Worm (Caenorhabditis elegans): ENCODE results near the gene ZK757.10.
A peak's percentile ranks its signal among the peaks of the same experiment; 100 is the strongest.

Gene ZK757.10

DNA sequence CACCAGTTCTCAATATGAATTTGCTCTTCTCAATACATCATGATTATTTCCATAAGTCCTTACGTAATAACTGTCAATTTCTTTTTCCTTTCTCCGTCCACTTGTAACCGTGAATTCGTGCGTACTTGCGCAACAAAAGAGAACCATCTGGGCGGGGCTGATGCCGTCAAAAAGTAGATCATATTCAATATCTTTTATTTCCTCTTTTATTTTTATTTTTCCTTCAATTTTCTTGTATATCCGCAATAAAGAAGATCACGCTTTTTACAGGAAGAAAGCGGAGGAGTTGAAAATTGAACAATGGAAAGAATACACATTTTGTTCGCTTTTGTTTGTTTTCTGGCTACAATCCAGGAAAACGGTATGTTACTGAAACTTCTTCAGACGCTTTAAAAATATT is 15.8 kb downstream of the ZK757.10 start, which contains the start of gene mam-7:
TSS of gene mam-7 (plus strand) at position 301 of the 400 bp plus-strand sequence.
- TF ChIP-seq gei-8 (GFP tag; optimal IDR thresholded peaks at IDR 0.05) = no peak
- no peak for TF ChIP-seq lsy-2 (tag; optimal IDR thresholded peaks at IDR 0.05)
- no peak for TF ChIP-seq ZK546.5 (tag; optimal IDR thresholded peaks at IDR 0.05)
- TF ChIP-seq ceh-82 (tag; optimal IDR thresholded peaks at IDR 0.05) = no peak
- no peak for TF ChIP-seq snpc-1.2 (GFP tag; IDR thresholded peaks at IDR 0.05)
- TF ChIP-seq zip-11 (GFP tag; IDR thresholded peaks at IDR 0.05) = no peak
- TF ChIP-seq ces-1 (GFP tag; optimal IDR thresholded peaks at IDR 0.05) = no peak
- no peak for TF ChIP-seq Y5F2A.4 (GFP tag; optimal IDR thresholded peaks at IDR 0.05)
- no peak for TF ChIP-seq tra-1 (GFP tag; IDR thresholded peaks at IDR 0.05)
- TF ChIP-seq nhr-6 (tag; optimal IDR thresholded peaks at IDR 0.05) = no peak
- TF ChIP-seq nhr-237 (tag; optimal IDR thresholded peaks at IDR 0.05) = no peak
- TF ChIP-seq Y105C5A.15 (GFP tag; IDR thresholded peaks at IDR 0.05) = no peak
- TF ChIP-seq zag-1 (tag; optimal IDR thresholded peaks at IDR 0.05) = no peak

DNA sequence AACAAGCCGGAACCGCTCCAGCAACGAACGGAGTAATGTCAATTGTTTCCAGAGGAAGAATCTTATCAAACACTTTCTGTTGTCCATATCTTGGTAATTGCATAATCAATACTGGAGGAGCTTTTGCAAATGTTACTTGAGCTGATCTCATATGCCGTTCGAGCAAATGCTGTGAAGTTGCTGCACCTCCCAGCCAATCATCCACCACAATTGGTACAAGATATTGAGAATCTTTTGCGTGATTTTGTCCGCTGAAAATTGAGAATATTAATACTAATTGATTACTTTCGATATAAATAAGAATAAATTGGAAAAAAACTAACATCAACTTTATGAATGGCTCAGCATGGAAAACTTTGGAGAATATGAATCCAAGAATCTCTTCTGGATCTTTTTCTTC is 22.7 kb downstream of the ZK757.10 start:
- TF ChIP-seq aha-1 (tag) (peak; percentile 54), daf-16 (GFP tag; optimal IDR thresholded peaks at IDR 0.05) (no peak), daf-16 (tag; optimal IDR thresholded peaks at IDR 0.05) (no peak), nhr-102 (tag; optimal IDR thresholded peaks at IDR 0.05) (no peak), lin-39 (tag; optimal IDR thresholded peaks at IDR 0.05) (no peak)

DNA sequence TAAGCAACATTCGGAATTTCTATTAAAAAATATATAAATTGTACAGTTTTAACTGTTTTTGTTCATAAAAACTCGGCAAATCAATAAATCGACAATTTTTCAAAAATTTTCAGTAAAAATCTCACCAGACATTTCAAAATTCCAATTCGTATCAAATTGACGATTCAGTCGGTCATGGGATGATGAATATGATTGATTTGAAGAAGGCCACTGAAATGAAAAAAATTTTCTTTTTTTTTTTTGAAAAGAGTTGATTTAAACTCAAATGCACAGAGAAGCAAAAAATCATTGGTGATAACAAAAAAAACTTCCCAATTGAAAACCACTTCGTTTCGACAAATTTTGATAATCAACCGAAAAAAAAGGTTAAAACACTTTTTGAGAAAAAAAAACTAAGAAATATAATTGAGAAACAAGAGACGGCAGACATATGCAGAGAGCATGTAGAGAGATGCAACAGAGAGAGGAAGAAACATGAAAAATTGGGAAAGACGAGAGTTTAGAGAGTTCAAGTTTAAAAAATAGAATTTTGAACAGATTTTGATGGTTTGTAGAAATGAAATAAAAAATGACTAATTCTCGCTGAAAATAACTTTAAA is 26.7 kb downstream of the ZK757.10 start:
- no peak for TF ChIP-seq snpc-1.2 (GFP tag; IDR thresholded peaks at IDR 0.05)
- peak; percentile 9 for TF ChIP-seq nhr-77 (tag; optimal IDR thresholded peaks at IDR 0.05)
- no peak for TF ChIP-seq daf-16 (GFP tag; optimal IDR thresholded peaks at IDR 0.05)
- peak; percentile 36 for TF ChIP-seq daf-16 (tag; optimal IDR thresholded peaks at IDR 0.05)
- TF ChIP-seq nhr-6 (tag; optimal IDR thresholded peaks at IDR 0.05) = peak; percentile 6
- no peak for TF ChIP-seq Y48G9A.11 (GFP tag; IDR thresholded peaks at IDR 0.05)
- TF ChIP-seq pqm-1 (tag; optimal IDR thresholded peaks at IDR 0.05) = peak; percentile 47
- peak; percentile 70 for TF ChIP-seq dmd-6 (GFP tag; IDR thresholded peaks at IDR 0.05)
- TF ChIP-seq mep-1 (tag; optimal IDR thresholded peaks at IDR 0.05) = peak; percentile 44
- peak in 1 of 2 experiments; percentile 1 for TF ChIP-seq lsy-2 (tag; optimal IDR thresholded peaks at IDR 0.05)
- no peak for TF ChIP-seq arid-1 (GFP tag; conservative IDR thresholded peaks at IDR 0.05)
- TF ChIP-seq hlh-30 (tag; optimal IDR thresholded peaks at IDR 0.05; ENCODE audit: insufficient read depth) = peak; percentile 33
- peak in 1 of 2 experiments; percentile 91 for TF ChIP-seq unc-62 (GFP tag; optimal IDR thresholded peaks at IDR 0.05 in 1 of 2)
- TF ChIP-seq unc-62 (tag; optimal IDR thresholded peaks at IDR 0.05) = no peak
- TF ChIP-seq nhr-28 (tag; optimal IDR thresholded peaks at IDR 0.05) = peak; percentile 33
- peak; percentile 65 for TF ChIP-seq dve-1 (tag; optimal IDR thresholded peaks at IDR 0.05; ENCODE audit: insufficient read depth)

DNA sequence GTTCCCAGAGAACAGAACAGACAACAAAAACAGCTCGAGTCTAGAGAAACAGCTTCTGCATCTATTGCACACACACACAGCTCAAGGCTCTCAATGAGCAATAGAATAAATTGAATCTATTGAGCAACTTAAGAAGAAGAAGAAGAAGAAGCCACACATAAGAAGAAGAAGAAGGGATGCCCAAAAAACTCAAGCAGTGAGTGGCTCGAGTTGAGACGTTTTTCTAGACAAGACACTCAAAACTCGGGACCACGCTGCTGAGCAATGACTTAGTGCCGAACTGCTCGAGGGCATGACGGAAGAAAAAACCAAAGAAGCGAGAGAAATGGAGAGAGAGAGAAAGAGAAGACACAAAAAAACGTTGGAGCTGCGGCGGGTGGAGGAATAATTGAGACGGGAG is 28.3 kb downstream of the ZK757.10 start:
- no peak for TF ChIP-seq F37D6.2 (tag; optimal IDR thresholded peaks at IDR 0.05)
- TF ChIP-seq rbr-2 (tag; optimal IDR thresholded peaks at IDR 0.05) = peak; percentile 47
- peak; percentile 80 for TF ChIP-seq hlh-30 (tag; optimal IDR thresholded peaks at IDR 0.05; ENCODE audit: insufficient read depth)
- peak; percentile 45 for TF ChIP-seq mep-1 (tag; optimal IDR thresholded peaks at IDR 0.05)
- no peak for TF ChIP-seq R02D3.7 (tag; optimal IDR thresholded peaks at IDR 0.05)
- TF ChIP-seq fkh-10 (GFP tag; optimal IDR thresholded peaks at IDR 0.05) = peak; percentile 83
- TF ChIP-seq hif-1 (tag; optimal IDR thresholded peaks at IDR 0.05) = peak in 1 of 2 experiments; percentile 11
- peak in 1 of 2 experiments; percentile 1 for TF ChIP-seq lsy-2 (tag; optimal IDR thresholded peaks at IDR 0.05)
- TF ChIP-seq ces-1 (GFP tag; optimal IDR thresholded peaks at IDR 0.05) = peak; percentile 73
- peak; percentile 90 for TF ChIP-seq aha-1 (tag)
- 0 out of 2 replicates have a peak, but pooled peaks have one; percentile 21 for TF ChIP-seq dmd-6 (GFP tag; IDR thresholded peaks at IDR 0.05)
- TF ChIP-seq mdl-1 (tag; optimal IDR thresholded peaks at IDR 0.05) = peak in 1 of 2 experiments; percentile 36
- TF ChIP-seq ctbp-1 (GFP tag; IDR thresholded peaks at IDR 0.05) = 0 out of 2 replicates have a peak, but pooled peaks have one; percentile 44
- no peak for TF ChIP-seq lim-7 (GFP tag; IDR thresholded peaks at IDR 0.05)
- TF ChIP-seq unc-62 (GFP tag; optimal IDR thresholded peaks at IDR 0.05 in 1 of 2) = peak in 1 of 2 experiments; percentile 95
- TF ChIP-seq unc-62 (tag; optimal IDR thresholded peaks at IDR 0.05) = no peak
- no peak for TF ChIP-seq arid-1 (GFP tag; conservative IDR thresholded peaks at IDR 0.05)
- TF ChIP-seq hmg-1.1 (GFP tag; IDR thresholded peaks at IDR 0.05) = 0 out of 2 replicates have a peak, but pooled peaks have one; percentile 51
- TF ChIP-seq hlh-11 (tag; optimal IDR thresholded peaks at IDR 0.05) = peak; percentile 19
- no peak for TF ChIP-seq nhr-102 (tag; optimal IDR thresholded peaks at IDR 0.05)
- TF ChIP-seq set-16 (GFP tag; IDR thresholded peaks at IDR 0.05) = 0 out of 2 replicates have a peak, but pooled peaks have one; percentile 17
